Worm (Caenorhabditis elegans): Measurements from ENCODE around the gene F56C3.4.

DNA sequence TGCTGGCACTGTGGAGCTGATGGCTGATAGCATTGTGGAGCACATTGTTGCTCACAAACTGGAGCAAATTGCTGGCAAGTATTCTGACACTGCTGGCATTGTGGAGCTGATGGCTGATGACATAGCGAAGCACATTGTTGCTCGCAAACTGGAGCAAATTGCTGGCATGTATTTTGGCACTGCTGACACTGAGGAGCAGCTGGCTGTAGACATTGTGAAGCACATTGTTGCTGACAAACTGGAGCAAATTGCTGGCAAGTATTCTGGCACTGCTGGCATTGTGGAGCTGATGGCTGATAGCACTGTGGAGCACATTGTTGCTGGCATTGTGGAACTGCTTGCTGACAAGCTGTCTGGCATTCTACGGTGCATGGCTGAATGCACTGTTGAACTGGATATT is 48.7 kb upstream of the F56C3.4 start:
- no peak for TF ChIP-seq dve-1 (tag; optimal IDR thresholded peaks at IDR 0.05; ENCODE audit: insufficient read depth)
- no peak for TF ChIP-seq ama-1 (optimal IDR thresholded peaks at IDR 0.05)
- no peak for TF ChIP-seq F44E2.7 (GFP tag; IDR thresholded peaks at IDR 0.05)
- TF ChIP-seq daf-8 (GFP tag; IDR thresholded peaks at IDR 0.05) = no peak
- TF ChIP-seq nhr-6 (tag; optimal IDR thresholded peaks at IDR 0.05) = no peak
- no peak for TF ChIP-seq Y105C5A.15 (GFP tag; IDR thresholded peaks at IDR 0.05)
- TF ChIP-seq nhr-10 (tag; optimal IDR thresholded peaks at IDR 0.05) = no peak
- no peak for TF ChIP-seq egl-27 (tag; optimal IDR thresholded peaks at IDR 0.05)
- TF ChIP-seq lsy-2 (tag; optimal IDR thresholded peaks at IDR 0.05) = no peak
- TF ChIP-seq lin-13 (GFP tag; optimal IDR thresholded peaks at IDR 0.05) = no peak
- TF ChIP-seq T20F7.1 (GFP tag; optimal IDR thresholded peaks at IDR 0.05) = no peak
- no peak for TF ChIP-seq mep-1 (tag; optimal IDR thresholded peaks at IDR 0.05)

Measured in whole organism, L4 larva.